Worm (Caenorhabditis elegans): ENCODE measurements around the gene K02G10.5.

- TF ChIP-seq W03F9.2 (tag; optimal IDR thresholded peaks at IDR 0.05) (no peak), him-1 (tag; optimal IDR thresholded peaks at IDR 0.05) (no peak)
Observed at ce11 chrX:4698271-4698670, 7.3 kb upstream of the K02G10.5 start.

All from whole organism, L4/young adult.